Fruit fly (Drosophila melanogaster): ENCODE results near the gene fon.

DNA sequence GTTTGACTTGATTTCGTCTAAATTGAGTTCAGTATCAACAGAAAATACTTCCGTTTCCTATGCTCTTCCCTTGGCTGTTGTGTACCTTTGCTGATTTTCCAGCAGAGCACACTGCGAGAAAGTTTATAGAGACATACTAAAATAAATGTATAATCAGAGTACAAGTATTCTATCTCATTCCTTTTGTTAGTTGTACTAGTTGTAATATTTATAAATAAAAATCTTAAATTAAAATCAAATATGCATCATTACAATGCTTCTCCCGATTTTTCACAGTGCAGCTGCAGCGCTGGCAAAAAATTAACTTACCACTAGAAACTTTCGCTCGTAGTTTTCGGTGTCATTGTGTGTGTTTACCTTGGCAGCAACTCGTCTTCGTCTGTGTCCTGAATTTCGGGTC lies 51.0 kb downstream of the fon start:
- TF ChIP-seq CG17806 (tag; optimal IDR thresholded peaks at IDR 0.05) (peak; percentile 19), Ets98B (GFP tag; IDR thresholded peaks at IDR 0.05) (0 out of 2 replicates have a peak, but pooled peaks have one; percentile 23), fd96Ca (GFP tag; IDR thresholded peaks at IDR 0.05) (0 out of 3 replicates have a peak, but pooled peaks have one; percentile 16), CG14655 (GFP tag; optimal IDR thresholded peaks at IDR 0.05) (peak; percentile 39), CG4496 (GFP tag; IDR thresholded peaks at IDR 0.05) (no peak), EcR (GFP tag; optimal IDR thresholded peaks at IDR 0.05) (no peak), D1 (tag; optimal IDR thresholded peaks at IDR 0.05) (no peak), CG13204 (GFP tag; optimal IDR thresholded peaks at IDR 0.05) (no peak), Snoo (tag; optimal IDR thresholded peaks at IDR 0.05) (no peak), rn (GFP tag; IDR thresholded peaks at IDR 0.05) (no peak), CG8159 (tag; optimal IDR thresholded peaks at IDR 0.05) (peak; percentile 28), CG15710 (tag; optimal IDR thresholded peaks at IDR 0.05) (peak; percentile 14), CG9948 (tag; optimal IDR thresholded peaks at IDR 0.05) (peak; percentile 22)
